Worm (Caenorhabditis elegans) whole organism, late embryonic: ENCODE results near the gene srx-95.

ENCODE experiments used
- ahr-1 ChIP-seq: sonication (generic microtip); optimal IDR thresholded peaks from 2 replicates; lab custom pipeline; 2016; ENCODE audit warnings: missing genetic modification characterization, missing compliant biosample characterization
- dmd-4 ChIP-seq: sonication (generic microtip); optimal IDR thresholded peaks from 2 replicates; lab custom pipeline; 2016; ENCODE audit warnings: borderline replicate concordance, missing genetic modification characterization, missing compliant biosample characterization
- ets-4 ChIP-seq: sonication (generic microtip); optimal IDR thresholded peaks from 2 replicates; lab custom pipeline; 2016; ENCODE audit warnings: missing genetic modification characterization, missing compliant biosample characterization
- pat-9 ChIP-seq: fragments of 200-800 bp; sonication (Bioruptor generic); optimal IDR thresholded peaks from 2 replicates; lab custom pipeline; 2018; ENCODE audit warnings: mild to moderate bottlenecking, missing genetic modification characterization, moderate library complexity, missing compliant biosample characterization
- unc-55 ChIP-seq: sonication (generic microtip); optimal IDR thresholded peaks from 2 replicates; lab custom pipeline; 2017; ENCODE audit warnings: missing biosample characterization, missing genetic modification reagents, missing genetic modification characterization

ce11 chrII:6708980-6709379, 45.6 kb downstream of the srx-95 start:
- TF ChIP-seq ahr-1 (tag; lab: Kevin White, UChicago): no peak
- TF ChIP-seq pat-9 (tag; lab: Kevin White, UChicago): no peak
- no peak for TF ChIP-seq ets-4 (tag; lab: Kevin White, UChicago)
- TF ChIP-seq unc-55 (GFP tag; lab: Kevin White, UChicago): no peak
- TF ChIP-seq dmd-4: no peak
